Fruit fly (Drosophila melanogaster) whole organism, embryonic: ENCODE measurements around the gene Ir75d.

Experiments used
- CG10979 ChIP-seq: fragments of 200-800 bp; sonication (Bioruptor generic); optimal IDR thresholded peaks from 2 replicates; lab custom pipeline; 2018; ENCODE audit warnings: missing biosample characterization, mild to moderate bottlenecking, missing genetic modification characterization, moderate library complexity
- CG11085 ChIP-seq: fragments of 200-800 bp; sonication (Bioruptor generic); IDR thresholded peaks from 2 replicates; pipeline ENCODE4 v1.3.6; 2022; ENCODE audit warnings: missing biosample characterization, missing genetic modification characterization
- CG11560 ChIP-seq: fragments of 200-800 bp; sonication (Bioruptor generic); IDR thresholded peaks from 3 replicates; pipeline ENCODE4 v1.3.6; 2022; ENCODE audit warnings: missing biosample characterization, missing genetic modification characterization
- CG11696 ChIP-seq: fragments of 200-800 bp; sonication (Bioruptor generic); IDR thresholded peaks from 2 replicates; pipeline ENCODE4 v1.3.6; 2022; ENCODE audit warnings: missing biosample characterization, missing genetic modification characterization
- CG11723 ChIP-seq: fragments of 200-800 bp; sonication (Bioruptor generic); optimal IDR thresholded peaks from 2 replicates; lab custom pipeline; 2017; ENCODE audit warnings: missing biosample characterization, mild to moderate bottlenecking, missing genetic modification characterization
- CG1233 ChIP-seq: fragments of 200-800 bp; sonication (Bioruptor generic); optimal IDR thresholded peaks from 4 replicates; lab custom pipeline; 2018; ENCODE audit warnings: missing biosample characterization, mild to moderate bottlenecking, missing genetic modification characterization
- CG13775 ChIP-seq: fragments of 200-800 bp; sonication (Bioruptor generic); optimal IDR thresholded peaks from 3 replicates; lab custom pipeline; 2017; ENCODE audit warnings: missing biosample characterization, mild to moderate bottlenecking, missing genetic modification characterization
- CG18011 ChIP-seq: fragments of 200-800 bp; sonication (Bioruptor generic); optimal IDR thresholded peaks from 2 replicates; lab custom pipeline; 2017; ENCODE audit warnings: missing biosample characterization, missing genetic modification characterization, mild to moderate bottlenecking, moderate library complexity, missing genotype
- CG31441 ChIP-seq: fragments of 200-800 bp; sonication (Bioruptor generic); IDR thresholded peaks from 2 replicates; pipeline ENCODE4 v1.3.6; 2022; ENCODE audit warnings: missing biosample characterization, missing genetic modification characterization
- CG34376 ChIP-seq: fragments of 200-800 bp; sonication (Bioruptor generic); optimal IDR thresholded peaks from 2 replicates; lab custom pipeline; 2018; ENCODE audit warnings: missing biosample characterization, mild to moderate bottlenecking, missing genetic modification characterization
- CG3995 ChIP-seq: fragments of 200-800 bp; sonication (Bioruptor generic); optimal IDR thresholded peaks from 3 replicates; lab custom pipeline; 2016; ENCODE audit warnings: missing biosample characterization, missing genetic modification characterization
- CG4854 ChIP-seq: fragments of 200-800 bp; sonication (Bioruptor generic); optimal IDR thresholded peaks from 2 replicates; lab custom pipeline; 2016; ENCODE audit warnings: missing biosample characterization, missing genetic modification characterization, inconsistent platforms
- CG6654 ChIP-seq: fragments of 200-800 bp; sonication (Bioruptor generic); optimal IDR thresholded peaks from 2 replicates; lab custom pipeline; 2017; ENCODE audit warnings: missing biosample characterization, mild to moderate bottlenecking, missing genetic modification characterization
- CG6683 ChIP-seq: fragments of 200-800 bp; sonication (Bioruptor generic); optimal IDR thresholded peaks from 2 replicates; lab custom pipeline; 2017; ENCODE audit warnings: missing biosample characterization, mild to moderate bottlenecking, missing genetic modification characterization, missing genetic modification reagents
- CG7963 ChIP-seq: fragments of 200-800 bp; sonication (Bioruptor generic); IDR thresholded peaks from 3 replicates; pipeline ENCODE4 v1.3.6; 2022; ENCODE audit warnings: missing biosample characterization, missing genetic modification characterization; ENCODE audit not compliant: partially characterized antibody
- CG8924 ChIP-seq: fragments of 200-800 bp; optimal IDR thresholded peaks from 3 replicates; lab custom pipeline; 2019; ENCODE audit warnings: missing biosample characterization, mild to moderate bottlenecking, missing genetic modification characterization, moderate library complexity
- CoRest ChIP-seq: fragments of 200-800 bp; sonication (Bioruptor generic); optimal IDR thresholded peaks from 3 replicates; lab custom pipeline; 2018; ENCODE audit warnings: missing biosample characterization, mild to moderate bottlenecking, missing genetic modification characterization, moderate library complexity
- Dbx ChIP-seq: fragments of 200-800 bp; sonication (Bioruptor generic); IDR thresholded peaks from 3 replicates; pipeline ENCODE4 v1.3.6; 2022; ENCODE audit warnings: missing biosample characterization, missing genetic modification characterization
- Doc2 ChIP-seq: fragments of 200-800 bp; sonication (Bioruptor generic); IDR thresholded peaks from 2 replicates; pipeline ENCODE4 v1.3.6; 2022; ENCODE audit warnings: missing biosample characterization, missing genetic modification characterization
- Fer2 ChIP-seq: fragments of 200-800 bp; sonication (Bioruptor generic); optimal IDR thresholded peaks from 2 replicates; lab custom pipeline; 2018; ENCODE audit warnings: missing biosample characterization, mild to moderate bottlenecking, missing genetic modification characterization, moderate library complexity
- Fer3 ChIP-seq: fragments of 200-800 bp; sonication (Bioruptor generic); optimal IDR thresholded peaks from 2 replicates; lab custom pipeline; 2018; ENCODE audit warnings: missing biosample characterization, mild to moderate bottlenecking, missing genetic modification characterization, moderate library complexity
- HHEX ChIP-seq: fragments of 200-800 bp; sonication (Bioruptor generic); optimal IDR thresholded peaks from 3 replicates; lab custom pipeline; 2017; ENCODE audit warnings: missing biosample characterization, mild to moderate bottlenecking, missing genetic modification characterization, missing genetic modification reagents
- Hsf ChIP-seq: fragments of 200-800 bp; sonication (Bioruptor generic); optimal IDR thresholded peaks from 3 replicates; lab custom pipeline; 2016; ENCODE audit warnings: missing biosample characterization, missing genetic modification characterization
- Jarid2 ChIP-seq: fragments of 200-800 bp; sonication (Bioruptor generic); optimal IDR thresholded peaks from 3 replicates; lab custom pipeline; 2017; ENCODE audit warnings: mild to moderate bottlenecking, missing biosample characterization, missing genetic modification reagents, missing genetic modification characterization
- MBD-R2 ChIP-seq: fragments of 200-800 bp; sonication (Bioruptor generic); IDR thresholded peaks from 2 replicates; pipeline ENCODE4 v1.3.6; 2022; ENCODE audit warnings: missing biosample characterization, missing genetic modification characterization
- Poxn ChIP-seq: fragments of 200-800 bp; sonication (Bioruptor generic); IDR thresholded peaks from 2 replicates; pipeline ENCODE4 v1.3.6; 2022; ENCODE audit warnings: missing biosample characterization, missing genetic modification characterization
- Sry-δ ChIP-seq: fragments of 200-800 bp; sonication (Bioruptor generic); optimal IDR thresholded peaks from 2 replicates; lab custom pipeline; 2016; ENCODE audit warnings: missing biosample characterization, missing genetic modification characterization
- ap ChIP-seq: fragments of 200-800 bp; sonication (Bioruptor generic); IDR thresholded peaks from 2 replicates; pipeline ENCODE4 v1.3.6; 2022; ENCODE audit warnings: missing biosample characterization, missing genetic modification characterization
- crp ChIP-seq, 2 experiments: fragments of 200-800 bp; sonication (Bioruptor generic); optimal IDR thresholded peaks; 2 replicates in 1 of 2; 3 replicates in 1 of 2; lab custom pipeline; 2017; ENCODE audit warnings: missing biosample characterization in 2 of 2, missing genetic modification characterization in 2 of 2, mild to moderate bottlenecking in 1 of 2, moderate library complexity in 1 of 2
- h ChIP-seq: fragments of >200 bp; optimal IDR thresholded peaks from 2 replicates; lab custom pipeline; 2017
- mam ChIP-seq: fragments of 200-800 bp; sonication (Bioruptor generic); optimal IDR thresholded peaks from 3 replicates; lab custom pipeline; 2016; ENCODE audit warnings: missing biosample characterization, missing genetic modification characterization
- nom ChIP-seq: fragments of 200-800 bp; sonication (Bioruptor generic); optimal IDR thresholded peaks from 2 replicates; lab custom pipeline; 2017; ENCODE audit warnings: missing biosample characterization, missing genetic modification characterization, mild to moderate bottlenecking, moderate library complexity, missing genetic modification reagents
- pan ChIP-seq, 4 experiments: fragments of >200 bp in 3 of 4; fragments of 200-800 bp in 1 of 4; sonication (Bioruptor generic) in 1 of 4; optimal IDR thresholded peaks in 3 of 4; IDR thresholded peaks in 1 of 4; 2 replicates each; pipeline versions ENCODE4 v1.3.6 to Lab custom; 2017 to 2022; ENCODE audit warnings: missing biosample characterization in 2 of 4, missing genetic modification characterization in 2 of 4, mixed read lengths in 1 of 4
- pnt ChIP-seq: fragments of 200-800 bp; sonication (Bioruptor generic); optimal IDR thresholded peaks from 3 replicates; lab custom pipeline; 2016; ENCODE audit warnings: missing biosample characterization, missing genetic modification characterization
- prd ChIP-seq, 3 experiments: fragments of >200 bp in 2 of 3; fragments of 200-800 bp in 1 of 3; sonication (Bioruptor generic) in 1 of 3; optimal IDR thresholded peaks in 2 of 3; IDR thresholded peaks in 1 of 3; 2 replicates in 2 of 3; 3 replicates in 1 of 3; pipeline versions ENCODE4 v1.3.6 to Lab custom; 2017 to 2022; ENCODE audit warnings: missing biosample characterization in 1 of 3, missing genetic modification characterization in 1 of 3
- pzg ChIP-seq: fragments of 200-800 bp; sonication (Bioruptor generic); optimal IDR thresholded peaks from 3 replicates; lab custom pipeline; 2018; ENCODE audit warnings: missing biosample characterization, mild to moderate bottlenecking, missing genetic modification characterization, moderate library complexity
- row ChIP-seq: fragments of 200-800 bp; sonication (Bioruptor generic); IDR thresholded peaks from 3 replicates; pipeline ENCODE4 v1.3.6; 2022; ENCODE audit warnings: missing biosample characterization, missing genetic modification characterization
- run ChIP-seq: fragments of 200-800 bp; sonication (Bioruptor generic); optimal IDR thresholded peaks from 3 replicates; lab custom pipeline; 2018; ENCODE audit warnings: missing biosample characterization, mild to moderate bottlenecking, missing genetic modification characterization
- sim ChIP-seq: fragments of 200-800 bp; sonication (Bioruptor generic); IDR thresholded peaks from 2 replicates; pipeline ENCODE4 v1.3.6; 2022; ENCODE audit warnings: missing biosample characterization, missing genetic modification characterization
- sisA ChIP-seq: fragments of 200-800 bp; sonication (Bioruptor generic); IDR thresholded peaks from 2 replicates; pipeline ENCODE4 v1.3.6; 2022; ENCODE audit warnings: missing biosample characterization, missing genetic modification characterization
- slbo ChIP-seq: fragments of 200-800 bp; sonication (Bioruptor generic); IDR thresholded peaks from 2 replicates; pipeline ENCODE4 v1.3.6; 2022; ENCODE audit warnings: missing biosample characterization, missing genetic modification characterization
- slou ChIP-seq: fragments of 200-800 bp; sonication (Bioruptor generic); optimal IDR thresholded peaks from 3 replicates; lab custom pipeline; 2016; ENCODE audit warnings: missing biosample characterization, missing genetic modification characterization
- slp2 ChIP-seq: fragments of 200-800 bp; sonication (Bioruptor generic); optimal IDR thresholded peaks from 2 replicates; lab custom pipeline; 2016; ENCODE audit warnings: missing biosample characterization, missing genetic modification characterization
- tll ChIP-seq, 2 experiments: fragments of 200-800 bp in 1 of 2; fragments of >200 bp in 1 of 2; sonication (Bioruptor generic) in 1 of 2; optimal IDR thresholded peaks; 2 replicates each; lab custom pipeline; 2017 to 2019; ENCODE audit warnings: missing biosample characterization in 2 of 2, missing genetic modification characterization in 2 of 2, mild to moderate bottlenecking in 1 of 2, moderate library complexity in 1 of 2
- tna ChIP-seq: fragments of 200-800 bp; sonication (Bioruptor generic); IDR thresholded peaks from 2 replicates; pipeline ENCODE4 v1.3.6; 2022; ENCODE audit warnings: missing biosample characterization, missing genetic modification characterization; ENCODE audit not compliant: partially characterized antibody
- tx ChIP-seq: fragments of 200-800 bp; sonication (Bioruptor generic); optimal IDR thresholded peaks from 2 replicates; lab custom pipeline; 2016; ENCODE audit warnings: missing biosample characterization, missing genetic modification characterization
- wdn ChIP-seq: fragments of 200-800 bp; sonication (Bioruptor generic); IDR thresholded peaks from 2 replicates; pipeline ENCODE4 v1.3.6; 2022; ENCODE audit warnings: missing biosample characterization, missing genetic modification characterization
- zen2 ChIP-seq: fragments of 200-800 bp; sonication (Bioruptor generic); IDR thresholded peaks from 3 replicates; pipeline ENCODE4 v1.3.6; 2022; ENCODE audit warnings: missing biosample characterization, missing genetic modification characterization; ENCODE audit not compliant: partially characterized antibody

The Ir75d gene

dm6 chr3L:18869035-18869826, 41.8 kb downstream of the Ir75d start, which contains the start of gene Grx1 (continued):
- TF ChIP-seq nom (GFP tag; lab: Kevin White, UChicago) (peak; percentile 11), tx (peak; percentile 9), CG6654 (no peak), Doc2 (GFP tag; lab: Robert Waterston, UW) (no peak), slp2 (no peak), Poxn (no peak), slou (GFP tag; lab: Kevin White, UChicago) (no peak), CG11723 (GFP tag; lab: Kevin White, UChicago) (no peak), slbo (peak; percentile 54; the same call in 1 of the 2 replicates), crp (GFP tag; optimal IDR thresholded peaks at IDR 0.05; lab: Kevin White, UChicago) (peak; percentile 49 to 90), sisA (GFP tag; lab: Robert Waterston, UW) (no peak; the same call in 1 of the 2 replicates), CoRest (peak; percentile 54), CG13775 (GFP tag; lab: Kevin White, UChicago) (peak; percentile 53), ap (no peak), CG10979 (tag; lab: Kevin White, UChicago) (peak; percentile 51), wdn (GFP tag; lab: Robert Waterston, UW) (no peak), Sry-δ (GFP tag; lab: Kevin White, UChicago) (peak; percentile 4), CG7963 (no peak), Fer3 (tag; lab: Kevin White, UChicago) (peak; percentile 48), row (GFP tag; lab: Robert Waterston, UW) (peak; percentile 73), CG4854 (GFP tag; lab: Kevin White, UChicago) (peak; percentile 8), CG11696 (GFP tag; lab: Robert Waterston, UW) (no peak), CG31441 (GFP tag; lab: Robert Waterston, UW) (peak; percentile 61), pzg (GFP tag; lab: Kevin White, UChicago) (peak; percentile 42), CG18011 (GFP tag; lab: Kevin White, UChicago) (peak; percentile 39), sim (no peak), pan (optimal IDR thresholded peaks at IDR 0.05; lab: Kevin White, UChicago) (no peak), pan (GFP tag; optimal IDR thresholded peaks at IDR 0.05 in 1 of 2, IDR thresholded peaks at IDR 0.05 in 1 of 2) (no peak), h (no peak), Dbx (GFP tag; lab: Robert Waterston, UW) (0 out of 3 replicates have a peak, but pooled peaks have one; percentile 41), zen2 (no peak), CG3995 (GFP tag; lab: Kevin White, UChicago) (peak; percentile 33), mam (GFP tag; lab: Kevin White, UChicago) (peak; percentile 52), run (tag; lab: Kevin White, UChicago) (no peak), Hsf (peak; percentile 63), CG1233 (GFP tag; lab: Kevin White, UChicago) (peak; percentile 38), CG11560 (tag; lab: Robert Waterston, UW) (no peak), tna (no peak), CG11085 (no peak), tll (GFP tag; optimal IDR thresholded peaks at IDR 0.05; lab: Kevin White, UChicago) (peak in 1 of 2 experiments; percentile 45), Fer2 (no peak), CG6683 (GFP tag; lab: Kevin White, UChicago) (no peak), CG34376 (GFP tag; lab: Kevin White, UChicago) (peak; percentile 58), MBD-R2 (GFP tag; lab: Robert Waterston, UW) (peak; percentile 84), CG8924 (tag; lab: Kevin White, UChicago) (peak; percentile 63), Jarid2 (GFP tag; lab: Kevin White, UChicago) (no peak), pnt (no peak), HHEX (peak; percentile 36), prd (optimal IDR thresholded peaks at IDR 0.05; lab: Kevin White, UChicago) (no peak), prd (GFP tag; IDR thresholded peaks at IDR 0.05; lab: Robert Waterston, UW) (peak; percentile 46; the same call in 1 of the 3 replicates)
